Worm (Caenorhabditis elegans) whole organism, midembryonic: ENCODE results near the gene F58H1.6.

Experiments used
- T22C8.4 ChIP-seq: fragments of 200-800 bp; sonication (Bioruptor generic); IDR thresholded peaks from 2 replicates; pipeline ENCODE4 v1.3.6; 2022; ENCODE audit warnings: missing genetic modification characterization, missing compliant biosample characterization
- cog-1 ChIP-seq: sonication (generic microtip); optimal IDR thresholded peaks from 2 replicates; lab custom pipeline; 2016; ENCODE audit warnings: missing genetic modification characterization, missing compliant biosample characterization
- flt-1 ChIP-seq: fragments of 200-800 bp; sonication (Bioruptor generic); IDR thresholded peaks from 2 replicates; pipeline ENCODE4 v1.3.6; 2022; ENCODE audit warnings: missing genetic modification characterization, missing compliant biosample characterization
- klf-2 ChIP-seq: fragments of 200-800 bp; sonication (Bioruptor generic); conservative IDR thresholded peaks from 2 replicates; pipeline ENCODE4 v1.3.6; 2022; ENCODE audit warnings: missing genetic modification reagents, missing genetic modification characterization, missing compliant biosample characterization
- med-1 ChIP-seq: sonication (generic microtip); optimal IDR thresholded peaks from 2 replicates; lab custom pipeline; 2017; ENCODE audit warnings: missing genetic modification characterization, mild to moderate bottlenecking, missing compliant biosample characterization, antibody characterized with exemption, missing genetic modification reagents; ENCODE audit not compliant: insufficient read depth
- ref-1 ChIP-seq: fragments of 200-800 bp; sonication (Bioruptor generic); conservative IDR thresholded peaks from 2 replicates; pipeline ENCODE4 v1.3.6; 2022; ENCODE audit warnings: missing genetic modification reagents, missing genetic modification characterization, missing compliant biosample characterization
- tab-1 ChIP-seq: fragments of 200-800 bp; sonication (Bioruptor generic); IDR thresholded peaks from 2 replicates; pipeline ENCODE4 v1.3.6; 2022; ENCODE audit warnings: missing genetic modification characterization, missing compliant biosample characterization
- ztf-29 ChIP-seq: fragments of 200-800 bp; sonication (Bioruptor generic); IDR thresholded peaks from 2 replicates; pipeline ENCODE4 v1.3.6; 2022; ENCODE audit warnings: missing genetic modification reagents, missing genetic modification characterization, missing compliant biosample characterization

ce11 chrV:11953621-11954020 is 11.2 kb downstream of the F58H1.6 start:
- no peak for TF ChIP-seq tab-1 (GFP tag; lab: Robert Waterston, UW)
- no peak for TF ChIP-seq ref-1
- TF ChIP-seq cog-1 = no peak
- no peak for TF ChIP-seq flt-1 (GFP tag; lab: Robert Waterston, UW)
- no peak for TF ChIP-seq T22C8.4 (GFP tag; lab: Robert Waterston, UW)
- TF ChIP-seq klf-2 (GFP tag; lab: Robert Waterston, UW) = no peak
- TF ChIP-seq ztf-29 (GFP tag; lab: Robert Waterston, UW) = no peak
- no peak for TF ChIP-seq med-1 (GFP tag; lab: Kevin White, UChicago)
